Fruit fly (Drosophila melanogaster) whole organism, embryonic: Measurements from ENCODE around the gene ND-13A.

Experiments
- Adf1 ChIP-seq: fragments of 200-800 bp; sonication (Bioruptor generic); IDR thresholded peaks from 2 replicates; pipeline ENCODE4 v1.3.6; 2022; ENCODE audit warnings: missing biosample characterization, missing genetic modification characterization
- CG10543 ChIP-seq: fragments of 200-800 bp; sonication (Bioruptor generic); optimal IDR thresholded peaks from 3 replicates; lab custom pipeline; 2017; ENCODE audit warnings: missing biosample characterization, mild to moderate bottlenecking, missing genetic modification characterization, moderate library complexity
- CG11456 ChIP-seq: fragments of 200-800 bp; sonication (Bioruptor generic); IDR thresholded peaks from 3 replicates; pipeline ENCODE4 v1.3.6; 2022; ENCODE audit warnings: missing biosample characterization, missing genetic modification characterization
- CG11504 ChIP-seq: fragments of 200-800 bp; sonication (Bioruptor generic); optimal IDR thresholded peaks from 3 replicates; lab custom pipeline; 2019; ENCODE audit warnings: missing biosample characterization, mild to moderate bottlenecking, missing genetic modification characterization, moderate library complexity
- CG12769 ChIP-seq: fragments of 200-800 bp; sonication (Bioruptor generic); optimal IDR thresholded peaks from 2 replicates; lab custom pipeline; 2019; ENCODE audit warnings: missing biosample characterization, mild to moderate bottlenecking, missing genetic modification characterization, moderate library complexity
- CG13894 ChIP-seq: fragments of 200-800 bp; sonication (Bioruptor generic); optimal IDR thresholded peaks from 3 replicates; lab custom pipeline; 2018; ENCODE audit warnings: missing biosample characterization, mild to moderate bottlenecking, missing genetic modification characterization, moderate library complexity
- CG15269 ChIP-seq: fragments of 200-800 bp; sonication (Bioruptor generic); optimal IDR thresholded peaks from 2 replicates; lab custom pipeline; 2018; ENCODE audit warnings: missing biosample characterization, mild to moderate bottlenecking, missing genetic modification characterization, moderate library complexity
- CG17328 ChIP-seq: fragments of 200-800 bp; sonication (Bioruptor generic); IDR thresholded peaks from 2 replicates; pipeline ENCODE4 v1.3.6; 2022; ENCODE audit warnings: missing biosample characterization, missing genetic modification characterization
- CG17361 ChIP-seq: fragments of 200-800 bp; sonication (Bioruptor generic); IDR thresholded peaks from 3 replicates; pipeline ENCODE4 v1.3.6; 2022; ENCODE audit warnings: missing biosample characterization, missing genetic modification characterization
- CG18011 ChIP-seq: fragments of 200-800 bp; sonication (Bioruptor generic); optimal IDR thresholded peaks from 2 replicates; lab custom pipeline; 2017; ENCODE audit warnings: missing biosample characterization, missing genetic modification characterization, mild to moderate bottlenecking, moderate library complexity, missing genotype
- CG18599 ChIP-seq: fragments of 200-800 bp; sonication (Bioruptor generic); optimal IDR thresholded peaks from 3 replicates; lab custom pipeline; 2017; ENCODE audit warnings: missing biosample characterization, missing genetic modification characterization, mild to moderate bottlenecking, moderate library complexity, missing genetic modification reagents
- CG2120 ChIP-seq: fragments of 200-800 bp; sonication (Bioruptor generic); optimal IDR thresholded peaks from 3 replicates; lab custom pipeline; 2016; ENCODE audit warnings: missing biosample characterization, missing genetic modification characterization
- CG2199 ChIP-seq: fragments of 200-800 bp; sonication (Bioruptor generic); IDR thresholded peaks from 3 replicates; pipeline ENCODE4 v1.3.6; 2022; ENCODE audit warnings: missing biosample characterization, missing genetic modification characterization
- CG5953 ChIP-seq: fragments of 200-800 bp; sonication (Bioruptor generic); IDR thresholded peaks from 2 replicates; pipeline ENCODE4 v1.3.6; 2022; ENCODE audit warnings: missing biosample characterization, missing genetic modification characterization
- CG7271 ChIP-seq: fragments of 200-800 bp; sonication (Bioruptor generic); optimal IDR thresholded peaks from 2 replicates; lab custom pipeline; 2018; ENCODE audit warnings: missing biosample characterization, mild to moderate bottlenecking, missing genetic modification characterization, moderate library complexity
- CG7745 ChIP-seq: fragments of 200-800 bp; sonication (Bioruptor generic); optimal IDR thresholded peaks from 2 replicates; lab custom pipeline; 2018; ENCODE audit warnings: missing biosample characterization, mild to moderate bottlenecking, missing genetic modification characterization, moderate library complexity
- CG8089 ChIP-seq: fragments of 200-800 bp; sonication (Bioruptor generic); optimal IDR thresholded peaks from 3 replicates; lab custom pipeline; 2016; ENCODE audit warnings: missing biosample characterization, missing genetic modification characterization
- Dek ChIP-seq: fragments of 200-800 bp; sonication (Bioruptor generic); optimal IDR thresholded peaks from 3 replicates; lab custom pipeline; 2019; ENCODE audit warnings: missing biosample characterization, mild to moderate bottlenecking, missing genetic modification characterization, moderate library complexity
- Dip3 ChIP-seq: fragments of 200-800 bp; sonication (Bioruptor generic); optimal IDR thresholded peaks from 3 replicates; lab custom pipeline; 2016; ENCODE audit warnings: missing biosample characterization, missing genetic modification characterization
- Hmr ChIP-seq: fragments of 200-800 bp; sonication (Bioruptor generic); optimal IDR thresholded peaks from 3 replicates; lab custom pipeline; 2017; ENCODE audit warnings: mild to moderate bottlenecking, missing biosample characterization, missing genetic modification reagents, missing genetic modification characterization
- Hr51 ChIP-seq, 2 experiments: fragments of 200-800 bp; sonication (Bioruptor generic); optimal IDR thresholded peaks; 2 replicates in 1 of 2; 3 replicates in 1 of 2; lab custom pipeline; 2016 to 2018; ENCODE audit warnings: missing biosample characterization in 2 of 2, missing genetic modification characterization in 2 of 2, mild to moderate bottlenecking in 1 of 2, moderate library complexity in 1 of 2
- Hr78 ChIP-seq, 2 experiments: fragments of 200-800 bp in 1 of 2; fragments of >200 bp in 1 of 2; sonication (Bioruptor generic) in 1 of 2; optimal IDR thresholded peaks; 2 replicates each; lab custom pipeline; 2017 to 2019; ENCODE audit warnings: missing biosample characterization in 2 of 2, missing genetic modification characterization in 2 of 2, mild to moderate bottlenecking in 1 of 2, moderate library complexity in 1 of 2
- Med ChIP-seq: fragments of 200-800 bp; sonication (Bioruptor generic); peaks from one replicate; lab custom pipeline; 2016; ENCODE audit warnings: missing biosample characterization, missing genetic modification characterization, mild to moderate bottlenecking, inconsistent platforms, moderate library complexity
- NfI ChIP-seq: fragments of 200-800 bp; sonication (Bioruptor generic); optimal IDR thresholded peaks from 3 replicates; lab custom pipeline; 2018; ENCODE audit warnings: missing biosample characterization, mild to moderate bottlenecking, missing genetic modification characterization, moderate library complexity
- Opbp ChIP-seq: fragments of 200-800 bp; sonication (Bioruptor generic); IDR thresholded peaks from 3 replicates; pipeline ENCODE4 v1.3.6; 2022; ENCODE audit warnings: missing biosample characterization, missing genetic modification characterization; ENCODE audit not compliant: partially characterized antibody
- PHDP ChIP-seq: fragments of 200-800 bp; sonication (Bioruptor generic); optimal IDR thresholded peaks from 3 replicates; lab custom pipeline; 2018; ENCODE audit warnings: missing biosample characterization, mild to moderate bottlenecking, missing genetic modification characterization, moderate library complexity
- Pdp1 ChIP-seq, 2 experiments: fragments of 200-800 bp; sonication (Bioruptor generic); optimal IDR thresholded peaks; 3 replicates each; lab custom pipeline; 2016; ENCODE audit warnings: missing biosample characterization in 2 of 2, missing genetic modification characterization in 2 of 2, mild to moderate bottlenecking in 1 of 2, moderate library complexity in 1 of 2
- Rx ChIP-seq: fragments of 200-800 bp; sonication (Bioruptor generic); IDR thresholded peaks from 2 replicates; pipeline ENCODE4 v1.3.6; 2022; ENCODE audit warnings: missing biosample characterization, missing genetic modification characterization
- Sox102F ChIP-seq: fragments of 200-800 bp; sonication (Bioruptor generic); optimal IDR thresholded peaks from 2 replicates; lab custom pipeline; 2018; ENCODE audit warnings: missing biosample characterization, mild to moderate bottlenecking, missing genetic modification characterization, moderate library complexity
- Trl ChIP-seq, 3 experiments: fragments of >200 bp in 2 of 3; fragments of 200-800 bp in 1 of 3; sonication (Bioruptor generic) in 1 of 3; optimal IDR thresholded peaks; 2 replicates in 1 of 3; 3 replicates in 2 of 3; lab custom pipeline; 2016 to 2017; ENCODE audit warnings: missing biosample characterization in 1 of 3, missing genetic modification characterization in 1 of 3
- Xbp1 ChIP-seq: fragments of 200-800 bp; sonication (Bioruptor generic); optimal IDR thresholded peaks from 3 replicates; lab custom pipeline; 2016; ENCODE audit warnings: missing biosample characterization, mild to moderate bottlenecking, missing genetic modification characterization
- caup ChIP-seq: fragments of 200-800 bp; sonication (Bioruptor generic); optimal IDR thresholded peaks from 3 replicates; lab custom pipeline; 2017; ENCODE audit warnings: missing biosample characterization, mild to moderate bottlenecking, missing genetic modification characterization, moderate library complexity; ENCODE audit not compliant: severe bottlenecking
- crol ChIP-seq: fragments of 200-800 bp; sonication (Bioruptor generic); IDR thresholded peaks from 2 replicates; pipeline ENCODE4 v1.3.6; 2022; ENCODE audit warnings: missing biosample characterization, missing genetic modification characterization
- crp ChIP-seq, 2 experiments: fragments of 200-800 bp; sonication (Bioruptor generic); optimal IDR thresholded peaks; 2 replicates in 1 of 2; 3 replicates in 1 of 2; lab custom pipeline; 2017; ENCODE audit warnings: missing biosample characterization in 2 of 2, missing genetic modification characterization in 2 of 2, mild to moderate bottlenecking in 1 of 2, moderate library complexity in 1 of 2
- cwo ChIP-seq: fragments of 200-800 bp; sonication (Bioruptor generic); optimal IDR thresholded peaks from 3 replicates; lab custom pipeline; 2017; ENCODE audit warnings: missing biosample characterization, missing genetic modification characterization, mild to moderate bottlenecking, moderate library complexity, missing genetic modification reagents
- exex ChIP-seq: fragments of 200-800 bp; sonication (Bioruptor generic); optimal IDR thresholded peaks from 4 replicates; lab custom pipeline; 2018; ENCODE audit warnings: missing biosample characterization, mild to moderate bottlenecking, missing genetic modification characterization, moderate library complexity
- fd64A ChIP-seq: fragments of 200-800 bp; sonication (Bioruptor generic); optimal IDR thresholded peaks from 3 replicates; lab custom pipeline; 2018; ENCODE audit warnings: missing biosample characterization, mild to moderate bottlenecking, missing genetic modification characterization
- gem ChIP-seq: fragments of 200-800 bp; sonication (Bioruptor generic); optimal IDR thresholded peaks from 2 replicates; lab custom pipeline; 2019; ENCODE audit warnings: missing biosample characterization, mild to moderate bottlenecking, missing genetic modification characterization, moderate library complexity
- gfzf ChIP-seq: fragments of 200-800 bp; sonication (Bioruptor generic); optimal IDR thresholded peaks from 2 replicates; lab custom pipeline; 2016; ENCODE audit warnings: missing biosample characterization, mild to moderate bottlenecking, missing genetic modification characterization, moderate library complexity
- insv ChIP-seq, 2 experiments: fragments of 200-800 bp; sonication (Bioruptor generic); optimal IDR thresholded peaks; 3 replicates each; lab custom pipeline; 2016 to 2018; ENCODE audit warnings: missing biosample characterization in 2 of 2, missing genetic modification characterization in 2 of 2
- lbe ChIP-seq: fragments of 200-800 bp; sonication (Bioruptor generic); optimal IDR thresholded peaks from 2 replicates; lab custom pipeline; 2016; ENCODE audit warnings: missing biosample characterization, mild to moderate bottlenecking, missing genetic modification characterization
- nau ChIP-seq: fragments of 200-800 bp; sonication (Bioruptor generic); optimal IDR thresholded peaks from 3 replicates; lab custom pipeline; 2017; ENCODE audit warnings: missing biosample characterization, mild to moderate bottlenecking, missing genetic modification characterization, missing genetic modification reagents
- pros ChIP-seq: fragments of 200-800 bp; sonication (Bioruptor generic); optimal IDR thresholded peaks from 3 replicates; lab custom pipeline; 2019; ENCODE audit warnings: missing biosample characterization, mild to moderate bottlenecking, missing genetic modification characterization, moderate library complexity
- row ChIP-seq: fragments of 200-800 bp; sonication (Bioruptor generic); IDR thresholded peaks from 3 replicates; pipeline ENCODE4 v1.3.6; 2022; ENCODE audit warnings: missing biosample characterization, missing genetic modification characterization
- sd ChIP-seq: fragments of 200-800 bp; sonication (Bioruptor generic); optimal IDR thresholded peaks from 3 replicates; lab custom pipeline; 2018; ENCODE audit warnings: missing biosample characterization, mild to moderate bottlenecking, missing genetic modification characterization, moderate library complexity
- unc-4 ChIP-seq: fragments of 200-800 bp; sonication (Bioruptor generic); IDR thresholded peaks from 2 replicates; pipeline ENCODE4 v1.3.6; 2022; ENCODE audit warnings: missing biosample characterization, missing genetic modification characterization; ENCODE audit not compliant: partially characterized antibody
- unpg ChIP-seq: fragments of 200-800 bp; sonication (Bioruptor generic); optimal IDR thresholded peaks from 3 replicates; lab custom pipeline; 2018; ENCODE audit warnings: missing biosample characterization, mild to moderate bottlenecking, missing genetic modification characterization, moderate library complexity

Gene ND-13A

dm6 chr2L:5149630-5150255 lies 49.7 kb upstream of the ND-13A start:
- TF ChIP-seq Hmr (peak; percentile 6), crol (GFP tag; lab: Robert Waterston, UW) (peak; percentile 77), CG7745 (tag; lab: Kevin White, UChicago) (no peak), row (peak; percentile 40; the same call in 2 of the 3 replicates), CG2199 (GFP tag; lab: Robert Waterston, UW) (peak; percentile 61; the same call in 1 of the 3 replicates), CG18011 (GFP tag; lab: Kevin White, UChicago) (no peak), cwo (GFP tag; lab: Kevin White, UChicago) (peak; percentile 90), nau (GFP tag; lab: Kevin White, UChicago) (peak; percentile 98), pros (GFP tag; lab: Kevin White, UChicago) (no peak), gem (tag; lab: Kevin White, UChicago) (peak; percentile 27), CG18599 (peak; percentile 8), Pdp1 (GFP tag; optimal IDR thresholded peaks at IDR 0.05; lab: Kevin White, UChicago) (peak in 1 of 2 experiments; percentile 21), sd (tag; lab: Kevin White, UChicago) (peak; percentile 51), CG10543 (GFP tag; lab: Kevin White, UChicago) (peak; percentile 34), unpg (peak; percentile 2), Hr51 (GFP tag; optimal IDR thresholded peaks at IDR 0.05; lab: Kevin White, UChicago) (peak in 1 of 2 experiments; percentile 8), Opbp (no peak), CG13894 (tag; lab: Kevin White, UChicago) (no peak), exex (tag; lab: Kevin White, UChicago) (peak; percentile 36), CG11504 (tag; lab: Kevin White, UChicago) (peak; percentile 99), Med (peak; percentile 22), CG2120 (GFP tag; lab: Kevin White, UChicago) (peak; percentile 21), CG15269 (tag; lab: Kevin White, UChicago) (peak; percentile 4), Hr78 (GFP tag; optimal IDR thresholded peaks at IDR 0.05; lab: Kevin White, UChicago) (peak in 1 of 2 experiments; percentile 75), NfI (GFP tag; lab: Kevin White, UChicago) (peak; percentile 7), PHDP (tag; lab: Kevin White, UChicago) (peak; percentile 15), Dek (tag; lab: Kevin White, UChicago) (peak; percentile 10), CG12769 (tag; lab: Kevin White, UChicago) (peak; percentile 90), CG7271 (no peak)

- no peak for TF ChIP-seq CG11456 (GFP tag; lab: Robert Waterston, UW)
- no peak for TF ChIP-seq Sox102F
- peak in 1 of 2 experiments; percentile 48 for TF ChIP-seq Trl (optimal IDR thresholded peaks at IDR 0.05; lab: Kevin White, UChicago)
- TF ChIP-seq Trl (GFP tag; optimal IDR thresholded peaks at IDR 0.05; lab: Kevin White, UChicago): no peak
- TF ChIP-seq Rx (GFP tag; lab: Robert Waterston, UW): no peak
- TF ChIP-seq Adf1 (GFP tag; lab: Robert Waterston, UW): no peak
- peak; percentile 46 for TF ChIP-seq exex (tag; lab: Kevin White, UChicago)
- TF ChIP-seq crp (GFP tag; optimal IDR thresholded peaks at IDR 0.05; lab: Kevin White, UChicago): no peak
- no peak for TF ChIP-seq fd64A (GFP tag; lab: Kevin White, UChicago)
- TF ChIP-seq unc-4 (GFP tag; lab: Robert Waterston, UW): 0 out of 2 replicates have a peak, but pooled peaks have one; percentile 4
- no peak for TF ChIP-seq Xbp1
- TF ChIP-seq caup (GFP tag; lab: Kevin White, UChicago): no peak
- no peak for TF ChIP-seq CG5953 (GFP tag; lab: Robert Waterston, UW)
- TF ChIP-seq lbe (GFP tag; lab: Kevin White, UChicago): no peak
- TF ChIP-seq CG8089 (GFP tag; lab: Kevin White, UChicago): no peak
- no peak for TF ChIP-seq CG17361 (GFP tag; lab: Robert Waterston, UW)
- TF ChIP-seq CG17328 (GFP tag; lab: Robert Waterston, UW): no peak
- no peak for TF ChIP-seq insv (GFP tag; optimal IDR thresholded peaks at IDR 0.05; lab: Kevin White, UChicago)
- no peak for TF ChIP-seq gfzf (GFP tag; lab: Kevin White, UChicago)
- no peak for TF ChIP-seq Dip3 (GFP tag; lab: Kevin White, UChicago)
These were observed 47.8 kb upstream of the ND-13A start for dm6 chr2L:5147876-5148275.
